Worm (Caenorhabditis elegans) whole organism, late embryonic: ENCODE data around the gene C33B4.5.

ENCODE experiments used
- ama-1 ChIP-seq: fragments of 150-350 bp; optimal IDR thresholded peaks from 2 replicates; lab custom pipeline; 2014
- ceh-48 ChIP-seq: sonication (generic microtip); optimal IDR thresholded peaks from 2 replicates; lab custom pipeline; 2016; ENCODE audit warnings: missing genetic modification characterization, inconsistent platforms, missing compliant biosample characterization
- dve-1 ChIP-seq: sonication (generic microtip); optimal IDR thresholded peaks from 2 replicates; lab custom pipeline; 2017; ENCODE audit warnings: antibody characterized with exemption, mild to moderate bottlenecking, missing genetic modification characterization, missing compliant biosample characterization
- elt-2 ChIP-seq: sonication (generic microtip); optimal IDR thresholded peaks from 2 replicates; lab custom pipeline; 2016; ENCODE audit warnings: missing genetic modification reagents, missing genetic modification characterization, missing compliant biosample characterization
- fkh-6 ChIP-seq: sonication (generic microtip); optimal IDR thresholded peaks from 2 replicates; lab custom pipeline; 2016; ENCODE audit warnings: missing genetic modification characterization, missing compliant biosample characterization
- lim-6 ChIP-seq: sonication (generic microtip); optimal IDR thresholded peaks from 2 replicates; lab custom pipeline; 2016; ENCODE audit warnings: missing genetic modification characterization, missing compliant biosample characterization
- nhr-232 ChIP-seq: sonication (generic microtip); optimal IDR thresholded peaks from 2 replicates; lab custom pipeline; 2016; ENCODE audit warnings: missing genetic modification characterization, missing compliant biosample characterization
- sdc-2 ChIP-seq: sonication (generic microtip); optimal IDR thresholded peaks from 2 replicates; lab custom pipeline; 2016; ENCODE audit warnings: missing genotype, missing genetic modification characterization, missing compliant biosample characterization

DNA sequence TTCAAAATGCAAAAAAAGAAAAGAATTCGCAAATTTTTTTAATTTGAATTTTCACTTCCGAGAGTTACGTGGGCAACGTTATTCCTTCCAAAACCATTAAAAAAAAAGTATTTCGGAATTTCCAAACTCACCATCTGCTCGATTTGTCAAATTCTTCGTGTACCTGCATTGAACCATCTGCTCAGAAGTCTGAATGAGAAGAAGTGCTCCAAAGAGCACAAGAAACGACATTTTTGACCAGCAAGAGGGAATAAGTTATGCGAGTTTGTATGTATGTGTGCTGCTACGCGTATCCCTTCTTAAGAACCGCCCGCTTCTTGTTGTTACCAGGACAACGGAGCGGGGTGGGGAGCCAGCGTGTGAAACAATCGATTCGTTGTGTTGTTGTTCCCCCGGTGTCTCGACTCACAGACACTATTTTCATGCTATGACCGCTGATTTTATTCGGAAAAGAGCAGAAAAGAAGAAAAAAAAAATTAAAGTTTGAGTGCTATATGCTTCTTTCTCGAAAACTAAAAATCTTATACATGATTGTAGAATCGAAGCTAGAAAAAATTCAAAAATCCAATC, 39.7 kb upstream of the C33B4.5 start, which contains the start of gene lgc-20:
- TF ChIP-seq dve-1 (tag; lab: Kevin White, UChicago) (no peak), fkh-6 (no peak), nhr-232 (tag; lab: Kevin White, UChicago) (no peak), elt-2 (no peak), ama-1 (lab: Kevin White, UChicago) (no peak), lim-6 (tag; lab: Kevin White, UChicago) (no peak), ceh-48 (peak; percentile 2), sdc-2 (no peak)
